Worm (Caenorhabditis elegans) whole organism, L4 larva: Measurements from ENCODE around the gene cyp-25A1.

Experiments
- ZK546.5 ChIP-seq, 2 experiments: sonication (generic microtip); optimal IDR thresholded peaks; 2 replicates each; lab custom pipeline; 2017; ENCODE audit warnings: missing biosample characterization in 2 of 2, missing genetic modification characterization in 2 of 2
- lim-7 ChIP-seq: fragments of 200-800 bp; sonication (Bioruptor generic); IDR thresholded peaks from 2 replicates; pipeline ENCODE4 v1.3.6; 2022; ENCODE audit warnings: missing genetic modification characterization, missing compliant biosample characterization
- nhr-77 ChIP-seq: fragments of 150-350 bp; optimal IDR thresholded peaks from 2 replicates; lab custom pipeline; 2014; ENCODE audit warnings: missing biosample characterization, missing genetic modification characterization
- pha-4 ChIP-seq, 2 experiments: fragments of 150-350 bp in 1 of 2; fragments of 200-800 bp in 1 of 2; sonication (Bioruptor generic) in 1 of 2; IDR thresholded peaks in 1 of 2; optimal IDR thresholded peaks in 1 of 2; 2 replicates each; pipeline versions ENCODE4 v1.3.6 to Lab custom; 2014 to 2022; ENCODE audit warnings: missing genetic modification characterization in 2 of 2, missing genetic modification reagents in 2 of 2, missing biosample characterization in 1 of 2, missing compliant biosample characterization in 1 of 2

ce11 chrIII:3803113-3803512 is 29.3 kb upstream of the cyp-25A1 start:
- no peak for TF ChIP-seq ZK546.5 (tag; optimal IDR thresholded peaks at IDR 0.05; lab: Kevin White, UChicago)
- TF ChIP-seq nhr-77 (tag; lab: Kevin White, UChicago), result no peak
- no peak for TF ChIP-seq lim-7
- no peak for TF ChIP-seq pha-4 (GFP tag; IDR thresholded peaks at IDR 0.05; lab: Robert Waterston, UW)
- TF ChIP-seq pha-4 (tag; optimal IDR thresholded peaks at IDR 0.05; lab: Kevin White, UChicago), result no peak
